Fruit fly (Drosophila melanogaster): ENCODE data around the gene natalisin.

Gene natalisin

DNA sequence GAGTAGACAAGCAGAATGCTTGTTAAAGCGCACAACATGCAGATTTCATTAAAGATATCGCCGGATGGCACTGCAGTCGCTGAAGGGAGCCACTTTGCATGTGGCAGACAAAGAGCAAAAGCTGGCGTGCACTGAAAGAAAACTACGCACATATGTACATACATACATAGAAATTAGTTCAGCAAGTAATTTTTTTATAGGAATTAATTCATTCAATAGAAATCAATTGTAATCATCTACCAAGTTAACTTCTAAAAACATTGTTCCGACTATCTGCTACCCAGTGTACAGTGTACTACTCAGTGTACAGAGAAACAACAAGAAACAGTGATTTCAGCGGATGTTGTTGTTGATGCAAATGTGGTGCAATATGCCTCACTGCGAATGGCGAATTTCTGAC lies 30.9 kb downstream of the natalisin start (continued):
- TF ChIP-seq Gug (GFP tag; IDR thresholded peaks at IDR 0.05) (0 out of 2 replicates have a peak, but pooled peaks have one; percentile 24), esn (GFP tag; optimal IDR thresholded peaks at IDR 0.05) (peak; percentile 49), cyc (GFP tag; optimal IDR thresholded peaks at IDR 0.05) (peak; percentile 58), CG6163 (GFP tag; IDR thresholded peaks at IDR 0.05) (peak; percentile 86), achi (GFP tag; optimal IDR thresholded peaks at IDR 0.05) (peak; percentile 78), CG15336 (GFP tag; IDR thresholded peaks at IDR 0.05) (peak; percentile 69), CG11762 (GFP tag; optimal IDR thresholded peaks at IDR 0.05; ENCODE audit: insufficient read depth) (peak; percentile 65), Eip93F (GFP tag; optimal IDR thresholded peaks at IDR 0.05) (no peak), OdsH (GFP tag; optimal IDR thresholded peaks at IDR 0.05) (peak; percentile 71), spab (GFP tag; optimal IDR thresholded peaks at IDR 0.05) (peak; percentile 84), CG7368 (GFP tag; optimal IDR thresholded peaks at IDR 0.05) (peak; percentile 35), fd59A (GFP tag; optimal IDR thresholded peaks at IDR 0.05) (peak; percentile 74), Ets96B (tag; optimal IDR thresholded peaks at IDR 0.05) (peak; percentile 90), dsx (GFP tag; optimal IDR thresholded peaks at IDR 0.05; ENCODE audit: poor library complexity, severe bottlenecking) (peak; percentile 79), CG3032 (tag; optimal IDR thresholded peaks at IDR 0.05) (peak; percentile 75), fkh (GFP tag; optimal IDR thresholded peaks at IDR 0.05) (no peak), CG6792 (GFP tag; optimal IDR thresholded peaks at IDR 0.05) (peak; percentile 68), CG6808 (GFP tag; optimal IDR thresholded peaks at IDR 0.05) (peak; percentile 82), Hr38 (GFP tag; optimal IDR thresholded peaks at IDR 0.05) (no peak), Sox14 (GFP tag; optimal IDR thresholded peaks at IDR 0.05) (peak; percentile 81), Hr4 (GFP tag; optimal IDR thresholded peaks at IDR 0.05) (peak; percentile 63), Met (GFP tag; optimal IDR thresholded peaks at IDR 0.05) (peak; percentile 44), dac (GFP tag; optimal IDR thresholded peaks at IDR 0.05) (no peak), CG1621 (tag; optimal IDR thresholded peaks at IDR 0.05) (peak; percentile 84), Blimp-1 (GFP tag; optimal IDR thresholded peaks at IDR 0.05) (no peak), CG11294 (GFP tag; IDR thresholded peaks at IDR 0.05) (no peak), Ets21C (GFP tag; optimal IDR thresholded peaks at IDR 0.05) (no peak), CG4318 (GFP tag; optimal IDR thresholded peaks at IDR 0.05) (no peak), Lpt (GFP tag; optimal IDR thresholded peaks at IDR 0.05) (peak; percentile 66)

DNA sequence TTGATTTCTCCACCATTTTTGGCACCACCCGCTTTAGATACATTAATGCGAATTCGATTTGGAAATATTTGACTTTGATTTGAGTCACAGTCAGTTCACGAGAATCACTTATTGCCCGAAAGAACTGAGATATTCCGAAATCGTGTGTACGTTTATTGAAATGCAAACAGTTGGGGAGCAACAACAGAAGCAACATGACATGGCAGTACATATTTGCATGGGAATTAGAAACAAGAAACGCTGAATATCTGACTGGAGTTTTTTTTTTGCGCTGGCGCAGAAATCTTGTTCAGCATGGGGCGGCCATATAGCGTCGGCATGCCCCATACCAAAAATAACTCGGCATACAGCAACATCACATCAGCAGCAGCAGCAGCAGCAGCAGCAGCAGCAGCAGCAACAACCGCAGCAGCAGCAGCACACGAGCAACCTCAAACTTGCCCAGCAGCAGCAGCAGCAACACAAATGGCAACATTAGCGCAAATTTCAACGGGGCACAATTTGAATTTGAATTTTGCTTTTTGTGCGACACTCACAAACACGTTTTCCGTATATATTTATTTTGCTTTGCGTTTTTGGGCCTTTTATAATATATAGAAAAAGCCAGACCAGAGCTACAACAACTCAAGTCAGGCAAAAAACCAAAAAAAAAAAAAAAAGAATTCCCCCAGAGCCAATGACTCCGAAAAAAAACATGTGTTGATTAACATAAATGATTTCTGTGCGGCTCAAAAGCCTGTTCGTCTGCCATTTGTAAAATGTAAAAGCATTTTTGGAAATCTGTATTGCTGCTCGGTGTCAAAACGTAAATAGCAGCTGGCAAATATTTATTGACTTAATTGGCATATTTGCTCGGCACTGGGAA lies 32.9 kb downstream of the natalisin start:
- TF ChIP-seq Blimp-1 (GFP tag; optimal IDR thresholded peaks at IDR 0.05) (peak; percentile 30), CG6854 (GFP tag; optimal IDR thresholded peaks at IDR 0.05) (peak; percentile 25), CG3919 (GFP tag; optimal IDR thresholded peaks at IDR 0.05) (peak; percentile 53), Eip78C (GFP tag) (no peak), esn (GFP tag; optimal IDR thresholded peaks at IDR 0.05) (peak; percentile 25), CG10669 (GFP tag; optimal IDR thresholded peaks at IDR 0.05) (no peak), fkh (GFP tag; optimal IDR thresholded peaks at IDR 0.05) (peak; percentile 21), vri (GFP tag; optimal IDR thresholded peaks at IDR 0.05) (peak; percentile 36), cyc (GFP tag; optimal IDR thresholded peaks at IDR 0.05) (no peak), CG6163 (GFP tag; IDR thresholded peaks at IDR 0.05) (peak; percentile 32; the same call in 1 of the 3 replicates), CG6276 (GFP tag; optimal IDR thresholded peaks at IDR 0.05) (peak; percentile 20), CG15336 (GFP tag; IDR thresholded peaks at IDR 0.05) (peak; percentile 24; the same call in 1 of the 2 replicates), Lpt (GFP tag; optimal IDR thresholded peaks at IDR 0.05) (peak; percentile 0)

DNA sequence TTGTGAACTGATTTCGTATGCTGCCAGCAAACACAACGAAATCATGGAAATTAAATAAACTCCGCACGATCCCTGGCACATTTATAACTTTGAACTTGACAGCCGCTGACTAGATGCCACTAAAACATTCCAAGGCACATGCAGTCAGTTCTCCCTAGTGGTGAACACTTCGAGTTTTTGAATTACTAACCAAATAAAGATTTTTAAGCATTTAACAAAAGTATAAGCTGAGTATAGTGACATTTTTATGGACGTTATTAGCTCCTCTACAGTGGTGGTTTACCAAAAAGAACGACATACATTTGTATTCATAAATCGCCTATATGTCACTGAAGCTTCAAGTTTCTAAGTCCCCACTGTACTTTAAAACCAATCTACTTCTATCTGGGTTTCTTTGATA lies 35.7 kb downstream of the natalisin start:
- TF ChIP-seq cyc (GFP tag; optimal IDR thresholded peaks at IDR 0.05) (no peak), fd85E (GFP tag; optimal IDR thresholded peaks at IDR 0.05) (no peak), spab (GFP tag; optimal IDR thresholded peaks at IDR 0.05) (no peak), achi (GFP tag; optimal IDR thresholded peaks at IDR 0.05) (no peak), topi (GFP tag; optimal IDR thresholded peaks at IDR 0.05) (no peak), CG9139 (GFP tag; optimal IDR thresholded peaks at IDR 0.05) (no peak), vri (GFP tag; optimal IDR thresholded peaks at IDR 0.05) (no peak), fkh (GFP tag; optimal IDR thresholded peaks at IDR 0.05) (no peak), acj6 (GFP tag; optimal IDR thresholded peaks at IDR 0.05) (no peak), CG10669 (GFP tag; optimal IDR thresholded peaks at IDR 0.05) (no peak), Hr39 (GFP tag; optimal IDR thresholded peaks at IDR 0.05) (no peak), CG32006 (GFP tag; optimal IDR thresholded peaks at IDR 0.05) (no peak), CG8319 (GFP tag; optimal IDR thresholded peaks at IDR 0.05) (no peak)
